Worm (Caenorhabditis elegans) whole organism, L3 larva: ENCODE measurements around the gene srtx-1.

Experiments
- lin-39 ChIP-seq: fragments of 150-350 bp; optimal IDR thresholded peaks from 2 replicates; lab custom pipeline; 2018; ENCODE audit warnings: missing biosample characterization, missing genetic modification reagents, missing genetic modification characterization
- nhr-237 ChIP-seq: fragments of 150-350 bp; optimal IDR thresholded peaks from 2 replicates; lab custom pipeline; 2014; ENCODE audit warnings: missing biosample characterization, missing genetic modification characterization
- nhr-77 ChIP-seq: fragments of 150-350 bp; optimal IDR thresholded peaks from 2 replicates; lab custom pipeline; 2014; ENCODE audit warnings: missing biosample characterization, missing genetic modification characterization
- pha-4 ChIP-seq: fragments of 150-350 bp; optimal IDR thresholded peaks from 2 replicates; lab custom pipeline; 2014; ENCODE audit warnings: missing biosample characterization, missing genetic modification reagents, missing genetic modification characterization
- skn-1 ChIP-seq: fragments of 150-350 bp; optimal IDR thresholded peaks from 2 replicates; lab custom pipeline; 2014; ENCODE audit warnings: missing biosample characterization, missing genetic modification characterization

DNA sequence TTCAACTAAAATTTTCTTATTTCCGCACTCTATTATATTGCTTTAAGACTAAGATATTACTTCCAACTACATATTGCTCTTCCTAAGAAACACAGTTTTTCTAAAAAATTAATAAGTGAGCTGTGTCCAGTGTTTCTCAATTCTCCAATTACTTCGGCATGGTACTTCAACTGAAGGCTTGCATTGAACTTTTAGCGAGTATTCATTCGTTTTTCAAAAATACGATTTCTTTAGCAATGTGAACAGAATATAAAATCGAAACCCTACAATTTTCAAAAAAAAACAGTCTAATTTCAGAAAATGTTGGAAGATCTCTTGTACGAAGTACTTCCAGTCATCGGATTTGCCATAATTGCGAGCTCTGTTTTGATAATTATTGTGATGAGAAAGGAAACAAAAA is at the start of gene srtx-1:
- TF ChIP-seq nhr-237: no peak
- TF ChIP-seq skn-1 (tag; lab: Kevin White, UChicago): no peak
- TF ChIP-seq pha-4 (tag; lab: Kevin White, UChicago): no peak
- no peak for TF ChIP-seq nhr-77
- TF ChIP-seq lin-39 (tag; lab: Kevin White, UChicago): no peak
